Worm (Caenorhabditis elegans): ENCODE data around the gene ZC155.2.

DNA sequence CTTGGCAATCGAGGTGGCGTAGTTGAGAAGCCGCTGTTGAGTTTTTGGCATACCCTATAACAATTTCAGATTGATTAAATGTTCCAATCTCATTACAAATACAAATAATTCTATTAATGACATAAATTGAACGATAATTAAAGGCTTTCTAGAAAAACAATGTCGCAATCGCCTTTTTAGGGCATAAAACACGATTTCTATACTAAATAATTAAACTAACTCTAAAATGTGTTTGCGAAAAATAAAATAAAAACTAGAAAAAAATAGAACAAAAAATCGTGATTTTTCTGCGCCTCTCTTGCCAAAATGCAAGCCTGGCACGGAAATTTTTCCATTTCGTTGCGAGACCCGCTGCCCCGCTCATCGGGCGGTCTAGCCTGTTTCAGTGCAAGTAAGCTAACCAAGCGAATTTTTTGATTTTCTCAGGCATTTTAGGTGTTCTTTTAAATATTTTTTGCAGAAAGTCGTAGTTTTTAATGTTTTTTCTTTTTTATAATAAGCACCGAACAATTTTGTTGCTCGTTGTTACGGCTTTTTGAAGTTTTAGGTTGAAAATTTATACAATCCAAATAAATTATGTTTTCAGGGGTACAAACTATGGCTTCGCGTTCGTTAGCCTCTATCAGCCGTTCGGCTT is 9.2 kb downstream of the ZC155.2 start, which contains the start of the genes C34E10.12, C34E10.10 and atp-2:
- TF ChIP-seq nfya-1 (tag; optimal IDR thresholded peaks at IDR 0.05; ENCODE audit: insufficient read depth) (peak; percentile 93), tbx-2 (tag; optimal IDR thresholded peaks at IDR 0.05) (peak; percentile 29), mdl-1 (tag; optimal IDR thresholded peaks at IDR 0.05) (no peak)

All from whole organism, L3 larva.